Fruit fly (Drosophila melanogaster) Kc167 (cell line): ENCODE results near the gene GstD4.

Source experiments
- Myc ChIP-seq: fragments of >200 bp; optimal IDR thresholded peaks from 2 replicates; lab custom pipeline; 2017; ENCODE audit warnings: missing external identifiers
- Sin3A ChIP-seq: fragments of >200 bp; optimal IDR thresholded peaks from 2 replicates; lab custom pipeline; 2018; ENCODE audit warnings: missing external identifiers
- insv ChIP-seq: fragments of >200 bp; optimal IDR thresholded peaks from 3 replicates; lab custom pipeline; 2018; ENCODE audit warnings: missing external identifiers
- psq ChIP-seq: fragments of >200 bp; optimal IDR thresholded peaks from 2 replicates; lab custom pipeline; 2017; ENCODE audit warnings: missing external identifiers
- ttk ChIP-seq: sonication (Bioruptor generic); optimal IDR thresholded peaks from 2 replicates; lab custom pipeline; 2017; ENCODE audit warnings: missing external identifiers

DNA sequence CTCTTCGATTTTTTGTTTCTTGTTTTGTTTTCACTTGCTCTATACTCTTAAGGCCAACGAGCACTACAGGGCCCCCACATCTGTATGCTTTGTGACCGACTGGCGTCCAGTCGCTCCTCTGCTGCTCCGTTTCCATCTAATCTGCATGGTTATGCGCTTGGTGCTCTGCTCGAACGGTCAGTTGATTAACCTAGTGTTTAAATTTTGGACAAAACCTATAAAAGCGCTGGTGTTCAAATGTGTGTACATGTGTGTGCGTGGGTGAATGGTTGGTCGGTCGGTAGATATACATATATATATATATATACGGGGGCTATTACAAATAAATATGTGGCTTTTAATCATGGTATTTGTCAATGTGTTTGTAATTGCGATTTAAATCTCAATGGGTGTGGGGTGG, 50.1 kb downstream of the GstD4 start:
- TF ChIP-seq Myc (lab: Kevin White, UChicago) (no peak), insv (lab: Kevin White, UChicago) (no peak), Sin3A (lab: Kevin White, UChicago) (no peak), ttk (lab: Kevin White, UChicago) (no peak), psq (lab: Kevin White, UChicago) (no peak)
